Worm (Caenorhabditis elegans): ENCODE data around the gene F25E5.1.

- TF ChIP-seq Y105C5A.15 (GFP tag; IDR thresholded peaks at IDR 0.05) = no peak
- no peak for TF ChIP-seq pha-4 (GFP tag; IDR thresholded peaks at IDR 0.05)
- TF ChIP-seq pha-4 (tag; optimal IDR thresholded peaks at IDR 0.05) = no peak
- no peak for TF ChIP-seq R02D3.7 (tag; optimal IDR thresholded peaks at IDR 0.05)
These were observed 10.7 kb upstream of the F25E5.1 start, which contains the start of gene F25E5.2 for ce11 chrV:7455008-7455407.
